Worm (Caenorhabditis elegans) whole organism, L3 larva: ENCODE data around the gene F54H12.10.

Source experiments
- R02D3.7 ChIP-seq: fragments of 150-350 bp; optimal IDR thresholded peaks from 2 replicates; lab custom pipeline; 2014; ENCODE audit warnings: missing biosample characterization, missing genetic modification characterization
- ZK546.5 ChIP-seq: sonication (generic microtip); optimal IDR thresholded peaks from 2 replicates; lab custom pipeline; 2017; ENCODE audit warnings: missing biosample characterization, missing genetic modification characterization
- aly-2 ChIP-seq: fragments of 150-350 bp; optimal IDR thresholded peaks from 2 replicates; lab custom pipeline; 2014; ENCODE audit warnings: missing biosample characterization, missing genetic modification characterization
- ceh-16 ChIP-seq: sonication (generic microtip); optimal IDR thresholded peaks from 2 replicates; lab custom pipeline; 2017; ENCODE audit warnings: missing biosample characterization, missing genetic modification characterization
- ceh-28 ChIP-seq: fragments of 150-350 bp; optimal IDR thresholded peaks from 2 replicates; lab custom pipeline; 2014; ENCODE audit warnings: missing biosample characterization, missing genetic modification reagents, missing genetic modification characterization
- ceh-82 ChIP-seq: fragments of 150-350 bp; optimal IDR thresholded peaks from 2 replicates; lab custom pipeline; 2014; ENCODE audit warnings: missing biosample characterization, missing genetic modification characterization
- ceh-9 ChIP-seq: sonication (generic microtip); optimal IDR thresholded peaks from 2 replicates; lab custom pipeline; 2018; ENCODE audit warnings: missing biosample characterization, missing genetic modification characterization
- egl-27 ChIP-seq: sonication (generic microtip); optimal IDR thresholded peaks from 4 replicates; lab custom pipeline; 2017; ENCODE audit warnings: missing biosample characterization, missing genetic modification reagents, missing genetic modification characterization
- elt-1 ChIP-seq: fragments of 150-350 bp; optimal IDR thresholded peaks from 2 replicates; lab custom pipeline; 2014; ENCODE audit warnings: missing biosample characterization, missing genetic modification characterization
- elt-2 ChIP-seq: sonication (generic microtip); optimal IDR thresholded peaks from 2 replicates; lab custom pipeline; 2016; ENCODE audit warnings: missing genetic modification reagents, mild to moderate bottlenecking, missing genetic modification characterization, missing compliant biosample characterization
- elt-3 ChIP-seq, 3 experiments: fragments of 150-350 bp in 1 of 3; sonication (generic microtip) in 2 of 3; optimal IDR thresholded peaks; 2 replicates in 2 of 3; 4 replicates in 1 of 3; lab custom pipeline; 2014 to 2017; ENCODE audit warnings: missing biosample characterization in 3 of 3, missing genetic modification characterization in 3 of 3
- eor-1 ChIP-seq, 2 experiments: fragments of 150-350 bp; optimal IDR thresholded peaks; 2 replicates each; lab custom pipeline; 2014 to 2018; ENCODE audit warnings: missing biosample characterization in 2 of 2, missing genetic modification characterization in 2 of 2
- fkh-10 ChIP-seq: sonication (generic microtip); optimal IDR thresholded peaks from 2 replicates; lab custom pipeline; 2017; ENCODE audit warnings: missing biosample characterization, missing genetic modification reagents, missing genetic modification characterization
- fkh-2 ChIP-seq: fragments of 150-350 bp; optimal IDR thresholded peaks from 2 replicates; lab custom pipeline; 2014; ENCODE audit warnings: missing biosample characterization, missing genetic modification reagents, missing genetic modification characterization
- hmg-11 ChIP-seq: sonication (generic microtip); optimal IDR thresholded peaks from 2 replicates; lab custom pipeline; 2016; ENCODE audit warnings: missing genetic modification characterization, missing compliant biosample characterization
- jun-1 ChIP-seq: fragments of 150-350 bp; optimal IDR thresholded peaks from 2 replicates; lab custom pipeline; 2014; ENCODE audit warnings: missing biosample characterization, missing genetic modification reagents, missing genetic modification characterization
- lin-15B ChIP-seq: fragments of 150-350 bp; optimal IDR thresholded peaks from 2 replicates; lab custom pipeline; 2014; ENCODE audit warnings: missing biosample characterization, missing genetic modification characterization
- lin-39 ChIP-seq: fragments of 150-350 bp; optimal IDR thresholded peaks from 2 replicates; lab custom pipeline; 2018; ENCODE audit warnings: missing biosample characterization, missing genetic modification reagents, missing genetic modification characterization
- lsy-12 ChIP-seq: sonication (generic microtip); optimal IDR thresholded peaks from 2 replicates; lab custom pipeline; 2016; ENCODE audit warnings: mild to moderate bottlenecking, missing genetic modification characterization, missing compliant biosample characterization
- mdl-1 ChIP-seq: fragments of 150-350 bp; optimal IDR thresholded peaks from 2 replicates; lab custom pipeline; 2014; ENCODE audit warnings: missing biosample characterization, missing genetic modification characterization
- mml-1 ChIP-seq: fragments of 150-350 bp; sonication (generic microtip); optimal IDR thresholded peaks from 3 replicates; lab custom pipeline; 2014; ENCODE audit warnings: missing biosample characterization, missing genetic modification characterization
- nfya-1 ChIP-seq: sonication (generic microtip); optimal IDR thresholded peaks from 2 replicates; lab custom pipeline; 2017; ENCODE audit warnings: missing genetic modification characterization, mild to moderate bottlenecking, missing compliant biosample characterization, antibody characterized with exemption, moderate library complexity; ENCODE audit not compliant: insufficient read depth
- nhr-11 ChIP-seq: fragments of 150-350 bp; optimal IDR thresholded peaks from 2 replicates; lab custom pipeline; 2014; ENCODE audit warnings: missing biosample characterization, missing genetic modification characterization
- nhr-12 ChIP-seq: fragments of 150-350 bp; optimal IDR thresholded peaks from 2 replicates; lab custom pipeline; 2014; ENCODE audit warnings: missing biosample characterization, missing genetic modification characterization
- nhr-23 ChIP-seq: fragments of 150-350 bp; optimal IDR thresholded peaks from 2 replicates; lab custom pipeline; 2014; ENCODE audit warnings: missing biosample characterization, missing genetic modification reagents, missing genetic modification characterization
- nhr-237 ChIP-seq: fragments of 150-350 bp; optimal IDR thresholded peaks from 2 replicates; lab custom pipeline; 2014; ENCODE audit warnings: missing biosample characterization, missing genetic modification characterization
- nhr-25 ChIP-seq: sonication (generic microtip); optimal IDR thresholded peaks from 2 replicates; lab custom pipeline; 2017; ENCODE audit warnings: missing biosample characterization, missing genetic modification characterization
- nhr-28 ChIP-seq: fragments of 150-350 bp; optimal IDR thresholded peaks from 2 replicates; lab custom pipeline; 2014; ENCODE audit warnings: missing biosample characterization, missing genetic modification characterization
- nhr-43 ChIP-seq: sonication (generic microtip); optimal IDR thresholded peaks from 2 replicates; lab custom pipeline; 2016; ENCODE audit warnings: mild to moderate bottlenecking, missing genetic modification characterization, missing compliant biosample characterization; ENCODE audit not compliant: poor library complexity, severe bottlenecking
- nhr-67 ChIP-seq: fragments of 150-350 bp; optimal IDR thresholded peaks from 2 replicates; lab custom pipeline; 2014; ENCODE audit warnings: missing biosample characterization, missing genetic modification characterization
- nhr-76 ChIP-seq: fragments of 150-350 bp; sonication (generic microtip); optimal IDR thresholded peaks from 5 replicates; lab custom pipeline; 2014; ENCODE audit warnings: missing biosample characterization, missing genetic modification characterization
- nhr-77 ChIP-seq: fragments of 150-350 bp; optimal IDR thresholded peaks from 2 replicates; lab custom pipeline; 2014; ENCODE audit warnings: missing biosample characterization, missing genetic modification characterization
- pha-4 ChIP-seq: fragments of 150-350 bp; optimal IDR thresholded peaks from 2 replicates; lab custom pipeline; 2014; ENCODE audit warnings: missing biosample characterization, missing genetic modification reagents, missing genetic modification characterization
- sea-2 ChIP-seq: fragments of 150-350 bp; sonication (generic microtip); optimal IDR thresholded peaks from 4 replicates; lab custom pipeline; 2014; ENCODE audit warnings: missing biosample characterization, missing genetic modification reagents, missing genetic modification characterization
- skn-1 ChIP-seq: fragments of 150-350 bp; optimal IDR thresholded peaks from 2 replicates; lab custom pipeline; 2014; ENCODE audit warnings: missing biosample characterization, missing genetic modification characterization
- snpc-4 ChIP-seq: fragments of 150-350 bp; optimal IDR thresholded peaks from 2 replicates; lab custom pipeline; 2014; ENCODE audit warnings: missing biosample characterization, missing genetic modification characterization
- unc-39 ChIP-seq: sonication (generic microtip); optimal IDR thresholded peaks from 4 replicates; lab custom pipeline; 2017; ENCODE audit warnings: missing biosample characterization, missing genetic modification characterization
- zag-1 ChIP-seq: fragments of 150-350 bp; optimal IDR thresholded peaks from 2 replicates; lab custom pipeline; 2014; ENCODE audit warnings: missing biosample characterization, missing genetic modification characterization
- ztf-4 ChIP-seq: fragments of 150-350 bp; optimal IDR thresholded peaks from 2 replicates; lab custom pipeline; 2014; ENCODE audit warnings: missing biosample characterization, missing genetic modification characterization

F54H12.10 gene

DNA sequence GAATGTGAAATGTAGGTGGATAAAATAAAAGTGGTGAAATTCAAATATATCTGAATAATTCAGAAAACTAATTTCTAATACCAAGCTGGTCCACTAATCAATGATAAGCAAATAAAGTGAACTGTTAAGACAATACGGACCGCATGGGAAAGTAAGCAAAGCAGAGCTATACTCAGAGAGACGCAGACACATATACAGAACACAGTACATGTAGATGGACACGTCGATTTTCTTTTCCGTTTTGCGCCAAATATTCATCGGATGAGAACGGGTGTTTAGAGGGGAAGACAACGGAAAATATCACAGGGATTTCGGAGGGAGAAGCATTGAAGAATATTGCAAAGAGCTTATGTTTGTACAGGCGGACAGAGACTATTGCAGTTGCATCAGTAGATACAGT is 32.8 kb downstream of the F54H12.10 start:
- TF ChIP-seq nhr-43 (no peak), snpc-4 (tag; lab: Kevin White, UChicago) (peak; percentile 3), pha-4 (tag; lab: Kevin White, UChicago) (peak; percentile 48)

- TF ChIP-seq elt-3 (tag; optimal IDR thresholded peaks at IDR 0.05; lab: Kevin White, UChicago): no peak
- no peak for TF ChIP-seq nhr-25 (tag; lab: Kevin White, UChicago)
- TF ChIP-seq nhr-11: no peak
- TF ChIP-seq pha-4 (tag; lab: Kevin White, UChicago): no peak
- no peak for TF ChIP-seq ztf-4 (tag; lab: Kevin White, UChicago)
- TF ChIP-seq elt-1: no peak
- TF ChIP-seq lin-39: no peak
- TF ChIP-seq unc-39: no peak
- TF ChIP-seq, all 47 proteins: peak for 0
Observed at ce11 chrIII:7924821-7925220, 34.0 kb downstream of the F54H12.10 start, which contains the start of gene tag-250. Gene tag-250, minus strand, starts transcription at chrIII:7924921.

ce11 chrIII:7922207-7922606 is 36.6 kb downstream of the F54H12.10 start, which contains the start of gene C29E4.17:
Gene C29E4.17, plus strand, starts transcription at chrIII:7922507.
- TF ChIP-seq mml-1: no peak
- no peak for TF ChIP-seq R02D3.7 (tag; lab: Kevin White, UChicago)
- no peak for TF ChIP-seq ceh-9 (tag; lab: Kevin White, UChicago)
- TF ChIP-seq nhr-43: no peak

DNA sequence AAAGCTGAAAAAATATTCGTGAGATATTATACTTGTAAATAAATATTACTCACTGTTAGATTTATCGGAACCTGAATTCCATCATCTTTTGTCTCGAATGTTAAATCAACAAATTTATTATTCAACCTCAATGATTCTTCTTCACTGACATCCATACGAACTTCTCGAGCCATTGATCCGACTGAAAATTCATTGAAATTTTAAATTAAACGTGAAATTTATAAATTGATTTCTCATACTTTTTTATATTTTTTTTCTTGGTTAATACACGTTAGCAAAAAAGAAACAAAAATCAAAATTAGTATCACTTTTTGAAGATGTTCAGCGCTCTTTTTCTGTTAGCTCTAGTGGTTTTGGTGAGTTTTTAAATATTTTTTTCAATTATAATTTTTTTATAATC is 38.9 kb downstream of the F54H12.10 start, which contains the start of gene C29E4.14:
Gene C29E4.14, plus strand, starts transcription at position 301 of the 400 bp plus-strand sequence.
- TF ChIP-seq nhr-237 (tag; lab: Kevin White, UChicago) (no peak), hmg-11 (tag; lab: Kevin White, UChicago) (no peak), R02D3.7 (tag; lab: Kevin White, UChicago) (no peak), ceh-16 (no peak), nhr-76 (tag; lab: Kevin White, UChicago) (no peak), fkh-10 (no peak), nhr-25 (tag; lab: Kevin White, UChicago) (no peak), ceh-9 (tag; lab: Kevin White, UChicago) (no peak), nfya-1 (tag; lab: Kevin White, UChicago) (no peak), nhr-67 (tag; lab: Kevin White, UChicago) (no peak)

DNA sequence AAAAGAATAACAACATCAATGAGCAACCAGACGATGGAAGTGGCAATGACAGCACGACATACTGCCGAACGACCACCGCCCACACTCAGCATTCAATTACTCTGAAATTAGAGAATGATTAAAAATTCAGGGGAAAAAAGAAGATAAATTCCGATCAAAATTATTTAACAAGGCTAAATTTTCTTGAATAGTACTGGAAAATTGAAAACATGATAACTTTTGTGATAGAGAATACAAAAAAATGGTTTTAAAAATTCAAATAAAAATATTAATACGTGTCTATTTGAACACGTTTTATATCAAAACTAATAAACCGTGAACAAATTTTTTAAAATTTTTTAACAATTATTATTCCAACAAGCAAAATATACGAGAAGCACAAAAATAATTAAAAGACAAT is 41.1 kb downstream of the F54H12.10 start, which contains the start of gene gly-3:
Gene gly-3, minus strand, starts transcription at position 101 of the 400 bp plus-strand sequence.
- no peak for TF ChIP-seq nhr-67 (tag; lab: Kevin White, UChicago)
- no peak for TF ChIP-seq elt-3 (tag; optimal IDR thresholded peaks at IDR 0.05; lab: Kevin White, UChicago)
- TF ChIP-seq nhr-76 (tag; lab: Kevin White, UChicago): no peak
- TF ChIP-seq egl-27 (tag; lab: Kevin White, UChicago): no peak
- no peak for TF ChIP-seq jun-1
- TF ChIP-seq ZK546.5 (tag; lab: Kevin White, UChicago): no peak
- no peak for TF ChIP-seq nfya-1 (tag; lab: Kevin White, UChicago)
- TF ChIP-seq zag-1 (tag; lab: Kevin White, UChicago): no peak
- TF ChIP-seq lin-15B: no peak
- TF ChIP-seq ceh-82 (tag; lab: Kevin White, UChicago): no peak
- no peak for TF ChIP-seq sea-2
- no peak for TF ChIP-seq fkh-10
- no peak for TF ChIP-seq aly-2
- TF ChIP-seq skn-1 (tag; lab: Kevin White, UChicago): no peak
- no peak for TF ChIP-seq ceh-28 (tag; lab: Kevin White, UChicago)
- no peak for TF ChIP-seq unc-39
- TF ChIP-seq nhr-77 (tag; lab: Kevin White, UChicago): no peak
- TF ChIP-seq, all 47 proteins: peak for 0

DNA sequence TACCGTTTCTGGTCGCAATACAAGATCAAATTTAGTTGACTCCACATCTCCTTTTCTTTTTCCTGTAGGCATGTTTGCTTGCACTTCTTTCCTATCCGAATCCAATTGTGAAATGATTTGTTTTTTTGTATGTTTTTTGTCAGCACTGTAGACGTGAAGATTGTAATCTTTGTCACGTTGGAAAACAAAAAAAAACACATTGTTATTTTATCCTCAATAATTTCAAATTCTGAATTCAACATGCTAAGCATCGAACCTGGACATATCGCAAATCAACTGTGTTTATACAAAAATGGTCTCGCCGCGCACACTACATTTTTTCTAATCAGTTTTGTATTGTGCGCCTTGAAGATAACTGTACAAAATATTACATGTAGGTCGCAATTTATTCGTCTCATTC is 45.3 kb downstream of the F54H12.10 start, which contains the start of gene ZK688.12:
Gene ZK688.12, minus strand, starts transcription at position 101 of the 400 bp plus-strand sequence.
- TF ChIP-seq jun-1: no peak
- TF ChIP-seq fkh-2 (tag; lab: Kevin White, UChicago): no peak
- no peak for TF ChIP-seq elt-1
- no peak for TF ChIP-seq lsy-12 (tag; lab: Kevin White, UChicago)
- TF ChIP-seq nhr-76 (tag; lab: Kevin White, UChicago): no peak
- TF ChIP-seq nhr-12 (tag; lab: Kevin White, UChicago): no peak
- no peak for TF ChIP-seq nhr-23 (tag; lab: Kevin White, UChicago)
- no peak for TF ChIP-seq ceh-28 (tag; lab: Kevin White, UChicago)
- no peak for TF ChIP-seq nhr-67 (tag; lab: Kevin White, UChicago)
- no peak for TF ChIP-seq mdl-1
- TF ChIP-seq elt-2: no peak
- TF ChIP-seq nfya-1 (tag; lab: Kevin White, UChicago): no peak
- TF ChIP-seq snpc-4 (tag; lab: Kevin White, UChicago): no peak
- TF ChIP-seq unc-39: no peak
- TF ChIP-seq nhr-28 (tag; lab: Kevin White, UChicago): no peak
- no peak for TF ChIP-seq nhr-237 (tag; lab: Kevin White, UChicago)
- no peak for TF ChIP-seq sea-2
- no peak for TF ChIP-seq eor-1 (tag; optimal IDR thresholded peaks at IDR 0.05; lab: Kevin White, UChicago)
